Worm (Caenorhabditis elegans) whole organism, L2 larva: ENCODE measurements around the gene F53B7.7.

ENCODE experiments used
- alr-1 ChIP-seq: fragments of 150-350 bp; optimal IDR thresholded peaks from 2 replicates; lab custom pipeline; 2014; ENCODE audit warnings: missing biosample characterization, missing genetic modification characterization
- ama-1 ChIP-seq: fragments of 150-350 bp; optimal IDR thresholded peaks from 2 replicates; lab custom pipeline; 2018; ENCODE audit warnings: inconsistent platforms
- blmp-1 ChIP-seq: sonication (generic microtip); optimal IDR thresholded peaks from 2 replicates; lab custom pipeline; 2017; ENCODE audit warnings: missing genetic modification characterization, mild to moderate bottlenecking, missing compliant biosample characterization, antibody characterized with exemption, moderate library complexity; ENCODE audit not compliant: insufficient read depth
- elt-3 ChIP-seq: sonication (generic microtip); optimal IDR thresholded peaks from 2 replicates; lab custom pipeline; 2017; ENCODE audit warnings: missing biosample characterization, missing genetic modification characterization
- lsy-2 ChIP-seq, 2 experiments: fragments of 150-350 bp in 1 of 2; sonication (generic microtip) in 1 of 2; optimal IDR thresholded peaks; 2 replicates each; lab custom pipeline; 2014 to 2017; ENCODE audit warnings: missing biosample characterization in 2 of 2, missing genetic modification characterization in 2 of 2
- mbf-1 ChIP-seq: sonication (generic microtip); optimal IDR thresholded peaks from 2 replicates; lab custom pipeline; 2017; ENCODE audit warnings: missing biosample characterization, missing genetic modification characterization
- nhr-11 ChIP-seq: fragments of 150-350 bp; optimal IDR thresholded peaks from 2 replicates; lab custom pipeline; 2014; ENCODE audit warnings: missing biosample characterization, missing genetic modification characterization
- nhr-237 ChIP-seq: fragments of 150-350 bp; optimal IDR thresholded peaks from 2 replicates; lab custom pipeline; 2014; ENCODE audit warnings: missing biosample characterization, missing genetic modification characterization
- nhr-77 ChIP-seq: fragments of 150-350 bp; optimal IDR thresholded peaks from 2 replicates; lab custom pipeline; 2014; ENCODE audit warnings: missing biosample characterization, missing genetic modification characterization
- sma-9 ChIP-seq, 2 experiments: fragments of 150-350 bp in 1 of 2; sonication (generic microtip) in 1 of 2; optimal IDR thresholded peaks; 2 replicates each; lab custom pipeline; 2014 to 2016; ENCODE audit warnings: missing genetic modification characterization in 2 of 2, mild to moderate bottlenecking in 1 of 2, missing biosample characterization in 1 of 2, missing compliant biosample characterization in 1 of 2, missing genetic modification reagents in 1 of 2, moderate library complexity in 1 of 2
- snpc-4 ChIP-seq: fragments of 150-350 bp; optimal IDR thresholded peaks from 2 replicates; lab custom pipeline; 2014; ENCODE audit warnings: missing biosample characterization, missing genetic modification characterization
- unc-62 ChIP-seq: fragments of 150-350 bp; optimal IDR thresholded peaks from 2 replicates; lab custom pipeline; 2014; ENCODE audit warnings: missing biosample characterization, missing genetic modification reagents, missing genetic modification characterization
- ztf-11 ChIP-seq: sonication (generic microtip); optimal IDR thresholded peaks from 2 replicates; lab custom pipeline; 2017; ENCODE audit warnings: missing biosample characterization, missing genetic modification characterization

ce11 chrV:11011807-11012206 is 12.9 kb downstream of the F53B7.7 start:
- TF ChIP-seq nhr-77 (tag; lab: Kevin White, UChicago) (no peak), elt-3 (tag; lab: Kevin White, UChicago) (no peak), sma-9 (GFP tag; optimal IDR thresholded peaks at IDR 0.05; lab: Kevin White, UChicago) (no peak), sma-9 (tag; optimal IDR thresholded peaks at IDR 0.05; lab: Kevin White, UChicago) (no peak), ama-1 (no peak), snpc-4 (tag; lab: Kevin White, UChicago) (no peak), mbf-1 (tag; lab: Kevin White, UChicago) (no peak), lsy-2 (tag; optimal IDR thresholded peaks at IDR 0.05; lab: Kevin White, UChicago) (no peak), unc-62 (GFP tag; lab: Kevin White, UChicago) (no peak), ztf-11 (tag; lab: Kevin White, UChicago) (no peak), nhr-237 (tag; lab: Kevin White, UChicago) (no peak), nhr-11 (tag; lab: Kevin White, UChicago) (no peak), alr-1 (tag; lab: Kevin White, UChicago) (no peak), blmp-1 (no peak)
